Fruit fly (Drosophila melanogaster): Measurements from ENCODE around the gene zuc.

Gene zuc

DNA sequence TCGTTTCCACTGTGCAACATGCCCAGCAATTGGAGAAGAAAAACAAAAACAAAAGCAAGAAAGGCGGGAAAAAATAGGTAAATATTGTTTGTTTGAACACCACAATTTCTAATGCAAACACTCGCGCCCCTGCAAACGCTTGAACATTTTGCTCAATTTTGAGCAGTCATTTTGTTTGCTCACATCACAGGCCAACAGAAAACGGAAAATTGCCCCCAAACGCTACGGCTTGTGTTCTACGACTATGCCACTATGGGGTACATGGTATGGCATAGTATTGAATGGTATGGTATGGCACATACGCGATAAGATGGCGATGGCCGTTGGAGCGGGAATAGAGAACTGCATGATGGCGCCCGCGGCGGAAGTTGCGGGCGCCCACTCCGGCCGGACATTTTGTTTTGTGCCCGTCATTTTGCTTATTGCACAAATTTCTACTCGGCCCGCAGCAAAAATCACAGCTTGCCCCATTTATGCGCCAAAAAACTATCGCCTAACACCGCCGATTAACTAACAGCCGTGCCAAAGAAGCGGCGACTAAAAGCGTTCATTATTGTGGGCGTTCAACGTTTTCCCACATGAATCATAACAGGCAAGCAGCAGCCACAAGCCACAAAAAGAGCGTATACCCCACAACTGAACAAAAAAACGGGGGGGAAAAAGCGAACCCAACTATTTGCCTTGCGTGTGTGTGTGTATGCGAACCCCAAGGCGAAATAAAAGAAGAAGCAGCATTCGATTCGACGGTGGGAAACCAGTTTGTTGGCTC is 14.7 kb upstream of the zuc start:
- TF ChIP-seq CG8632 (GFP tag; optimal IDR thresholded peaks at IDR 0.05) (no peak), svp (GFP tag) (peak; percentile 22), CG7368 (GFP tag; optimal IDR thresholded peaks at IDR 0.05) (no peak), Eip78C (GFP tag) (peak; percentile 30), ss (GFP tag; optimal IDR thresholded peaks at IDR 0.05) (peak in 1 of 2 experiments; percentile 55), CG6276 (GFP tag; optimal IDR thresholded peaks at IDR 0.05) (peak; percentile 28), CG11902 (GFP tag; optimal IDR thresholded peaks at IDR 0.05) (no peak), CG1621 (tag; optimal IDR thresholded peaks at IDR 0.05) (peak; percentile 99), fd59A (GFP tag; optimal IDR thresholded peaks at IDR 0.05) (peak; percentile 38), Lpt (GFP tag; optimal IDR thresholded peaks at IDR 0.05) (peak; percentile 1), CG10669 (GFP tag; optimal IDR thresholded peaks at IDR 0.05) (peak; percentile 9), Eip75B (GFP tag; optimal IDR thresholded peaks at IDR 0.05) (peak; percentile 15), Hr4 (GFP tag; optimal IDR thresholded peaks at IDR 0.05) (no peak), CG11294 (GFP tag; IDR thresholded peaks at IDR 0.05) (no peak), dsx (GFP tag; optimal IDR thresholded peaks at IDR 0.05; ENCODE audit: poor library complexity, severe bottlenecking) (peak; percentile 57), acj6 (GFP tag; optimal IDR thresholded peaks at IDR 0.05) (peak; percentile 3), CG10631 (GFP tag; optimal IDR thresholded peaks at IDR 0.05) (peak; percentile 48), fkh (GFP tag; optimal IDR thresholded peaks at IDR 0.05) (peak; percentile 99), salr (GFP tag; optimal IDR thresholded peaks at IDR 0.05) (peak; percentile 4 to 11), CG6808 (GFP tag; optimal IDR thresholded peaks at IDR 0.05) (peak; percentile 32), net (GFP tag; optimal IDR thresholded peaks at IDR 0.05) (peak; percentile 18), CG32006 (GFP tag; optimal IDR thresholded peaks at IDR 0.05) (peak; percentile 13), CG6792 (GFP tag; optimal IDR thresholded peaks at IDR 0.05) (peak; percentile 17), pdm3 (GFP tag; optimal IDR thresholded peaks at IDR 0.05) (peak; percentile 22)

DNA sequence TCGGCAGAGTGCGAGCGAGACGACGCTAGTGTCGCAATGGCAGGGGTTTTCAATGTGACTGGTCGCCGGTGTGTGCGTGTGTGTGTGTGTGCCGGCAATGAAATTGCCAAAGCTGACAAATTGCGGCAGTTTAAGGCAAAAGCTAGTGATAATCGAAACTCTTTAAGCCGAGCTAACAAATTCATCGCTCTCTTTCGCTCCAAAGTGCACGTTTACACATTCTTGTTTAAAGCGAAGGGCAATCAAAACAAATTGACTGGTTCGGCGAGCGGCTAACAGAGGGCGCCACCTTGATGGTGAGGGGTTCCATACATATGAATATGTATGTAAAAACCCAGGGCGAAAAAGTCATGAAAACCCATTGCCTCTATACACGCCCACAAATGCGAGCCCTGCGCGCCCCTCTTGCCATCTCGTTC is 14.1 kb upstream of the zuc start:
- TF ChIP-seq svp (GFP tag) (peak; percentile 64), dsx (GFP tag; optimal IDR thresholded peaks at IDR 0.05; ENCODE audit: poor library complexity, severe bottlenecking) (peak; percentile 77), spab (GFP tag; optimal IDR thresholded peaks at IDR 0.05) (no peak)

DNA sequence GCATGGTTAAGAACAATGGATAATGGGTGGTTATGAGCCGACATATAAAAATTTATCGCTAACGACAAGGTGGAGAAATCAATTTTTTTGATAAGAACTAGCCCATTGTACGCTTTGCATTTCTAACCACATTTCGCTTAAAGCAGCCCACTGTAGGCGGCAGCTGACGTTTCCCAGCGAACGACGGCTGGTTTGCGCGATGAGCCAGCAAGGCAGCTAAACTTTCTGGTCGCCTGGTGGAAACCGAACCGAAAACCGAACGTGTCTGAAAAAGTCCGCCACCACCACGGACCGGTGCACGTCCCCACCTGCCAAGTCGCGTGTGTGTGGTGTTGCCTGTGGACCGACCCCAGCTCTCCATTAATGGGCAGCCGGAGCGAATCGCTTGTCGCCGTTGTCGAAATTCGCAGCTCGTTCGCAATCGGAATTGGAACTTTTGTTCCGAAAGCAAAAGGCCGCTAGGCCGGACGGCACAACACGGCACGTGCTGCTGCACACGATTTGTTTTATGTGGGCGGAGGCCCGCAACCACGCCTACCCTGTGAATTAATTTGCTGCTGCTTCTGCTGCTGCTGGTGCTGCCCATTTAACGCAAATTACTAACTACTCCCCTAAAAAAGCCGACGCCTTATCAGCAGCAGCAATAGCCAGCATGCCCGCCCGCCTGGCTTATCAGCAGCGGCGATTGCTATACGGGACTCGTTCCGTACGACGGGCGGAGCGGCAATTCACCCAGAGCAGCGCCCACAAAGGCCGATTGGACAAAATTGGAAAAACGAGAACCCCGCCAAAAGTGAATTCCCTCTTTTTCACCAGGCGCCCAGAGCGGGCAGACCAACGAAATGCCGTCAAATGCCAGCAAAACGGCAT is 13.5 kb upstream of the zuc start:
- no peak for TF ChIP-seq CG8319 (GFP tag; optimal IDR thresholded peaks at IDR 0.05)
- TF ChIP-seq CG11902 (GFP tag; optimal IDR thresholded peaks at IDR 0.05) = no peak
- TF ChIP-seq acj6 (GFP tag; optimal IDR thresholded peaks at IDR 0.05) = peak; percentile 56
- TF ChIP-seq topi (GFP tag; optimal IDR thresholded peaks at IDR 0.05) = peak; percentile 7
- peak; percentile 63 for TF ChIP-seq CG3919 (GFP tag; optimal IDR thresholded peaks at IDR 0.05)
- peak; percentile 27 for TF ChIP-seq Met (GFP tag; optimal IDR thresholded peaks at IDR 0.05)
- TF ChIP-seq Sox15 (GFP tag; optimal IDR thresholded peaks at IDR 0.05) = no peak
- peak; percentile 42 for TF ChIP-seq Sox14 (GFP tag; optimal IDR thresholded peaks at IDR 0.05)
- TF ChIP-seq CG3032 (tag; optimal IDR thresholded peaks at IDR 0.05) = peak; percentile 16
- TF ChIP-seq CG8119 (GFP tag; IDR thresholded peaks at IDR 0.05) = no peak
- TF ChIP-seq CG6163 (GFP tag; IDR thresholded peaks at IDR 0.05) = no peak
- peak; percentile 16 for TF ChIP-seq CG11762 (GFP tag; optimal IDR thresholded peaks at IDR 0.05; ENCODE audit: insufficient read depth)
- TF ChIP-seq CG6792 (GFP tag; optimal IDR thresholded peaks at IDR 0.05) = peak; percentile 15
- TF ChIP-seq achi (GFP tag; optimal IDR thresholded peaks at IDR 0.05) = peak; percentile 35
- peak; percentile 35 for TF ChIP-seq Blimp-1 (GFP tag; optimal IDR thresholded peaks at IDR 0.05)
- TF ChIP-seq CG6276 (GFP tag; optimal IDR thresholded peaks at IDR 0.05) = peak; percentile 19
- peak; percentile 61 for TF ChIP-seq Hr4 (GFP tag; optimal IDR thresholded peaks at IDR 0.05)
- peak; percentile 13 for TF ChIP-seq CG34406 (GFP tag; optimal IDR thresholded peaks at IDR 0.05)
- no peak for TF ChIP-seq fd59A (GFP tag; optimal IDR thresholded peaks at IDR 0.05)
- peak; percentile 80 for TF ChIP-seq Eip78C (GFP tag)
- TF ChIP-seq CG6808 (GFP tag; optimal IDR thresholded peaks at IDR 0.05) = no peak
- TF ChIP-seq fd85E (GFP tag; optimal IDR thresholded peaks at IDR 0.05) = no peak
- TF ChIP-seq Lpt (GFP tag; optimal IDR thresholded peaks at IDR 0.05) = no peak
- peak; percentile 32 for TF ChIP-seq CG16779 (tag; optimal IDR thresholded peaks at IDR 0.05)
- peak; percentile 30 for TF ChIP-seq CG7368 (GFP tag; optimal IDR thresholded peaks at IDR 0.05)
- TF ChIP-seq CG31627 (GFP tag; optimal IDR thresholded peaks at IDR 0.05) = peak; percentile 17
- TF ChIP-seq dsx (GFP tag; optimal IDR thresholded peaks at IDR 0.05; ENCODE audit: poor library complexity, severe bottlenecking) = peak; percentile 43
- TF ChIP-seq esn (GFP tag; optimal IDR thresholded peaks at IDR 0.05) = peak; percentile 48
- no peak for TF ChIP-seq spab (GFP tag; optimal IDR thresholded peaks at IDR 0.05)
- peak; percentile 61 for TF ChIP-seq CG1621 (tag; optimal IDR thresholded peaks at IDR 0.05)
- TF ChIP-seq net (GFP tag; optimal IDR thresholded peaks at IDR 0.05) = peak; percentile 68

Measured in whole organism, prepupa.